Fruit fly (Drosophila melanogaster) whole organism, embryonic: ENCODE results near the gene CG4597.

Source experiments
- CG12071 ChIP-seq: fragments of 200-800 bp; sonication (Bioruptor generic); optimal IDR thresholded peaks from 3 replicates; lab custom pipeline; 2018; ENCODE audit warnings: missing biosample characterization, mild to moderate bottlenecking, missing genetic modification characterization
- CG12219 ChIP-seq: fragments of 200-800 bp; sonication (Bioruptor generic); optimal IDR thresholded peaks from 3 replicates; lab custom pipeline; 2018; ENCODE audit warnings: missing biosample characterization, mild to moderate bottlenecking, missing genetic modification characterization
- CG13287 ChIP-seq: fragments of 200-800 bp; sonication (Bioruptor generic); IDR thresholded peaks from 2 replicates; pipeline ENCODE4 v1.3.6; 2022; ENCODE audit warnings: missing biosample characterization, missing genetic modification characterization; ENCODE audit not compliant: partially characterized antibody
- CG13296 ChIP-seq: fragments of 200-800 bp; sonication (Bioruptor generic); optimal IDR thresholded peaks from 3 replicates; lab custom pipeline; 2018; ENCODE audit warnings: missing biosample characterization, mild to moderate bottlenecking, missing genetic modification characterization
- CG14710 ChIP-seq: fragments of 200-800 bp; sonication (Bioruptor generic); optimal IDR thresholded peaks from 3 replicates; lab custom pipeline; 2019; ENCODE audit warnings: missing biosample characterization, mild to moderate bottlenecking, missing genetic modification characterization, moderate library complexity
- CG16779 ChIP-seq: fragments of 200-800 bp; sonication (Bioruptor generic); IDR thresholded peaks from 2 replicates; pipeline ENCODE4 v1.3.6; 2022; ENCODE audit warnings: missing biosample characterization, missing genetic modification characterization
- CG16813 ChIP-seq: fragments of 200-800 bp; sonication (Bioruptor generic); IDR thresholded peaks from 3 replicates; pipeline ENCODE4 v1.3.6; 2022; ENCODE audit warnings: missing biosample characterization, missing genetic modification characterization; ENCODE audit not compliant: partially characterized antibody
- CG16863 ChIP-seq: fragments of 200-800 bp; sonication (Bioruptor generic); optimal IDR thresholded peaks from 3 replicates; lab custom pipeline; 2016; ENCODE audit warnings: missing biosample characterization, missing genetic modification characterization
- CG17568 ChIP-seq: fragments of 200-800 bp; sonication (Bioruptor generic); optimal IDR thresholded peaks from 2 replicates; lab custom pipeline; 2018; ENCODE audit warnings: missing biosample characterization, mild to moderate bottlenecking, missing genetic modification characterization, moderate library complexity
- CG18262 ChIP-seq: fragments of 200-800 bp; optimal IDR thresholded peaks from 3 replicates; lab custom pipeline; 2019; ENCODE audit warnings: missing biosample characterization, mild to moderate bottlenecking, missing genetic modification characterization, moderate library complexity
- CG34422 ChIP-seq: fragments of 200-800 bp; sonication (Bioruptor generic); IDR thresholded peaks from 3 replicates; pipeline ENCODE4 v1.3.6; 2022; ENCODE audit warnings: missing biosample characterization, missing genetic modification characterization
- CG3838 ChIP-seq: fragments of 200-800 bp; sonication (Bioruptor generic); optimal IDR thresholded peaks from 3 replicates; lab custom pipeline; 2016; ENCODE audit warnings: missing biosample characterization, missing genetic modification characterization
- CG4328 ChIP-seq: fragments of 200-800 bp; sonication (Bioruptor generic); optimal IDR thresholded peaks from 3 replicates; lab custom pipeline; 2017; ENCODE audit warnings: missing biosample characterization, missing genetic modification reagents, missing genetic modification characterization
- CG4854 ChIP-seq: fragments of 200-800 bp; sonication (Bioruptor generic); optimal IDR thresholded peaks from 2 replicates; lab custom pipeline; 2016; ENCODE audit warnings: missing biosample characterization, missing genetic modification characterization, inconsistent platforms
- CG6791 ChIP-seq: fragments of 200-800 bp; sonication (Bioruptor generic); IDR thresholded peaks from 3 replicates; pipeline ENCODE4 v1.3.6; 2022; ENCODE audit warnings: missing biosample characterization, missing genetic modification characterization; ENCODE audit not compliant: partially characterized antibody
- CG7357 ChIP-seq: fragments of 200-800 bp; sonication (Bioruptor generic); IDR thresholded peaks from 3 replicates; pipeline ENCODE4 v1.3.6; 2022; ENCODE audit warnings: missing biosample characterization, missing genetic modification characterization
- CG7963 ChIP-seq: fragments of 200-800 bp; sonication (Bioruptor generic); IDR thresholded peaks from 3 replicates; pipeline ENCODE4 v1.3.6; 2022; ENCODE audit warnings: missing biosample characterization, missing genetic modification characterization; ENCODE audit not compliant: partially characterized antibody
- CG9437 ChIP-seq: fragments of 200-800 bp; sonication (Bioruptor generic); optimal IDR thresholded peaks from 2 replicates; lab custom pipeline; 2018; ENCODE audit warnings: missing biosample characterization, mild to moderate bottlenecking, missing genetic modification characterization
- Dp ChIP-seq: fragments of 200-800 bp; sonication (Bioruptor generic); optimal IDR thresholded peaks from 2 replicates; lab custom pipeline; 2018; ENCODE audit warnings: missing biosample characterization, mild to moderate bottlenecking, missing genetic modification characterization, moderate library complexity
- Dref ChIP-seq: fragments of 200-800 bp; sonication (Bioruptor generic); IDR thresholded peaks from 2 replicates; pipeline ENCODE4 v1.3.6; 2022; ENCODE audit warnings: missing biosample characterization, missing genetic modification characterization
- HLH3B ChIP-seq: fragments of 200-800 bp; sonication (Bioruptor generic); IDR thresholded peaks from 2 replicates; pipeline ENCODE4 v1.3.6; 2022; ENCODE audit warnings: missing biosample characterization, missing genetic modification characterization
- Hand ChIP-seq: fragments of 200-800 bp; sonication (Bioruptor generic); optimal IDR thresholded peaks from 2 replicates; lab custom pipeline; 2017; ENCODE audit warnings: mild to moderate bottlenecking, missing biosample characterization, missing genetic modification reagents, missing genetic modification characterization
- Hr3 ChIP-seq: fragments of 200-800 bp; sonication (Bioruptor generic); optimal IDR thresholded peaks from 3 replicates; lab custom pipeline; 2016; ENCODE audit warnings: missing biosample characterization, missing genetic modification characterization
- Med ChIP-seq: fragments of 200-800 bp; sonication (Bioruptor generic); peaks from one replicate; lab custom pipeline; 2016; ENCODE audit warnings: missing biosample characterization, missing genetic modification characterization, mild to moderate bottlenecking, inconsistent platforms, moderate library complexity
- Mes4 ChIP-seq: fragments of 200-800 bp; sonication (Bioruptor generic); optimal IDR thresholded peaks from 2 replicates; lab custom pipeline; 2016; ENCODE audit warnings: missing biosample characterization, missing genetic modification characterization
- NC2β ChIP-seq: fragments of 200-800 bp; sonication (Bioruptor generic); optimal IDR thresholded peaks from 2 replicates; lab custom pipeline; 2016; ENCODE audit warnings: missing biosample characterization, missing genetic modification characterization
- Oli ChIP-seq: fragments of 200-800 bp; sonication (Bioruptor generic); optimal IDR thresholded peaks from 2 replicates; lab custom pipeline; 2018; ENCODE audit warnings: missing biosample characterization, mild to moderate bottlenecking, missing genetic modification characterization, moderate library complexity
- Pdp1 ChIP-seq, 2 experiments: fragments of 200-800 bp; sonication (Bioruptor generic); optimal IDR thresholded peaks; 3 replicates each; lab custom pipeline; 2016; ENCODE audit warnings: missing biosample characterization in 2 of 2, missing genetic modification characterization in 2 of 2, mild to moderate bottlenecking in 1 of 2, moderate library complexity in 1 of 2
- Poxn ChIP-seq: fragments of 200-800 bp; sonication (Bioruptor generic); IDR thresholded peaks from 2 replicates; pipeline ENCODE4 v1.3.6; 2022; ENCODE audit warnings: missing biosample characterization, missing genetic modification characterization
- Ravus ChIP-seq: fragments of 200-800 bp; sonication (Bioruptor generic); IDR thresholded peaks from 2 replicates; pipeline ENCODE4 v1.3.6; 2022; ENCODE audit warnings: missing biosample characterization, missing genetic modification characterization
- Side ChIP-seq: fragments of 200-800 bp; sonication (Bioruptor generic); optimal IDR thresholded peaks from 2 replicates; lab custom pipeline; 2016; ENCODE audit warnings: missing biosample characterization, missing genetic modification characterization
- Spps ChIP-seq: fragments of 200-800 bp; sonication (Bioruptor generic); optimal IDR thresholded peaks from 2 replicates; lab custom pipeline; 2018; ENCODE audit warnings: missing biosample characterization, mild to moderate bottlenecking, missing genetic modification characterization
- Sry-β ChIP-seq: fragments of 200-800 bp; sonication (Bioruptor generic); optimal IDR thresholded peaks from 2 replicates; lab custom pipeline; 2018; ENCODE audit warnings: missing biosample characterization, mild to moderate bottlenecking, missing genetic modification characterization, moderate library complexity
- Xbp1 ChIP-seq: fragments of 200-800 bp; sonication (Bioruptor generic); optimal IDR thresholded peaks from 3 replicates; lab custom pipeline; 2016; ENCODE audit warnings: missing biosample characterization, mild to moderate bottlenecking, missing genetic modification characterization
- br ChIP-seq: fragments of >200 bp; optimal IDR thresholded peaks from 2 replicates; lab custom pipeline; 2017
- cwo ChIP-seq: fragments of 200-800 bp; sonication (Bioruptor generic); optimal IDR thresholded peaks from 3 replicates; lab custom pipeline; 2017; ENCODE audit warnings: missing biosample characterization, missing genetic modification characterization, mild to moderate bottlenecking, moderate library complexity, missing genetic modification reagents
- danr ChIP-seq: fragments of 200-800 bp; sonication (Bioruptor generic); IDR thresholded peaks from 2 replicates; pipeline ENCODE4 v1.3.6; 2022; ENCODE audit warnings: missing biosample characterization, missing genetic modification characterization
- dimm ChIP-seq: fragments of 200-800 bp; sonication (Bioruptor generic); IDR thresholded peaks from 2 replicates; pipeline ENCODE4 v1.3.6; 2022; ENCODE audit warnings: missing biosample characterization, missing genetic modification characterization
- fd102C ChIP-seq: fragments of 200-800 bp; sonication (Bioruptor generic); optimal IDR thresholded peaks from 2 replicates; lab custom pipeline; 2018; ENCODE audit warnings: missing biosample characterization, mild to moderate bottlenecking, missing genetic modification characterization, moderate library complexity
- gem ChIP-seq: fragments of 200-800 bp; sonication (Bioruptor generic); optimal IDR thresholded peaks from 2 replicates; lab custom pipeline; 2019; ENCODE audit warnings: missing biosample characterization, mild to moderate bottlenecking, missing genetic modification characterization, moderate library complexity
- hb ChIP-seq: fragments of 200-800 bp; sonication (Bioruptor generic); IDR thresholded peaks from 3 replicates; pipeline ENCODE4 v1.3.6; 2022; ENCODE audit warnings: missing biosample characterization, missing genetic modification characterization; ENCODE audit not compliant: partially characterized antibody
- oc ChIP-seq: fragments of 200-800 bp; sonication (Bioruptor generic); optimal IDR thresholded peaks from 2 replicates; lab custom pipeline; 2018; ENCODE audit warnings: missing biosample characterization, mild to moderate bottlenecking, missing genetic modification characterization, moderate library complexity
- pita ChIP-seq: fragments of 200-800 bp; sonication (Bioruptor generic); optimal IDR thresholded peaks from 2 replicates; lab custom pipeline; 2017; ENCODE audit warnings: missing biosample characterization, mild to moderate bottlenecking, missing genetic modification characterization
- salm ChIP-seq: fragments of 200-800 bp; sonication (Bioruptor generic); optimal IDR thresholded peaks from 2 replicates; lab custom pipeline; 2018; ENCODE audit warnings: missing biosample characterization, mild to moderate bottlenecking, missing genetic modification characterization
- sima ChIP-seq: fragments of 200-800 bp; sonication (Bioruptor generic); optimal IDR thresholded peaks from 2 replicates; lab custom pipeline; 2016; ENCODE audit warnings: missing biosample characterization, missing genetic modification characterization
- tgo ChIP-seq: fragments of 200-800 bp; sonication (Bioruptor generic); IDR thresholded peaks from 3 replicates; pipeline ENCODE4 v1.3.6; 2022; ENCODE audit warnings: missing biosample characterization, missing genetic modification characterization
- tup ChIP-seq: fragments of 200-800 bp; sonication (Bioruptor generic); optimal IDR thresholded peaks from 2 replicates; lab custom pipeline; 2016; ENCODE audit warnings: missing biosample characterization, mild to moderate bottlenecking, missing genetic modification characterization, moderate library complexity
- z ChIP-seq: fragments of 200-800 bp; sonication (Bioruptor generic); IDR thresholded peaks from 3 replicates; pipeline ENCODE4 v1.3.6; 2022; ENCODE audit warnings: missing biosample characterization, missing genetic modification characterization
- zen2 ChIP-seq: fragments of 200-800 bp; sonication (Bioruptor generic); IDR thresholded peaks from 3 replicates; pipeline ENCODE4 v1.3.6; 2022; ENCODE audit warnings: missing biosample characterization, missing genetic modification characterization; ENCODE audit not compliant: partially characterized antibody

Gene CG4597

DNA sequence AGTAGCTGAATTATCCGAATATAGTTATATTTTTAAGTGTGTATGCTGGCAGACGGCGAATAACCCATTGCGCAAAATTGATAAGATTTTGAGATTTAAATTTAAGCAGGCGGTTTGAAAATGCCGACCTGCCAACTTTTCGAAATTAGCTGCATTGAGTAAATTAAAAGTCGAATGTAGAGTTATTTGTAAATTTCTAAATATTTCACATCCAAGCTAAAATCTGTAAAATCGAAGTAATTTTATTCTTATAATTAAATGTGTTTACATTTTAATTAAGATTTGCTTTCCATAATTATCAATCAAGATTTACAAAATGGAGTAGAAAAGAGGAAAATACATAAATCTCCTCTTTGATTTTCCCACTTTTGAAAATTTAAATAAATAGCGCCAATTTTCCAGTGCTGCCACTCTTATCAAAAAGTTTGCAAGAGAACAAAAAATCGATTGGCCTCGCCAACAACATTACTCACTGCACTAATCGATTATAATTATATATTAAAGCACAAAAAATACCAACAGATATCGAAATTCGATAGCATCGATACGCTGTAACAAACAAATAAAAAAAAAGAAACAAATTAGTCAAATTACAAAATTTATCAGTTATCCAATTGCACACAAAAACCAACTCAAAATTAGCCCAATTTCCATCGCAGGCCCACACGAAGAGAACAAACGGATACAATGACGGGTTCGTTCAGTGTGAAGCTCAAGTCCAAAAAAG lies 4.6 kb downstream of the CG4597 start, which contains the start of gene Yod1 (continued):
- no peak for TF ChIP-seq CG12071 (GFP tag; lab: Kevin White, UChicago)
- no peak for TF ChIP-seq dimm (GFP tag; lab: Robert Waterston, UW)
- no peak for TF ChIP-seq CG7357
- no peak for TF ChIP-seq Xbp1
- no peak for TF ChIP-seq CG4854
- peak; percentile 82 for TF ChIP-seq CG6791
- no peak for TF ChIP-seq z (GFP tag; lab: Robert Waterston, UW)
- no peak for TF ChIP-seq HLH3B (GFP tag; lab: Robert Waterston, UW)
- TF ChIP-seq Sry-β = no peak
- no peak for TF ChIP-seq Hand
- TF ChIP-seq Poxn (GFP tag; lab: Robert Waterston, UW) = no peak
- TF ChIP-seq tup = no peak
- TF ChIP-seq tgo = no peak
- TF ChIP-seq CG12219 = no peak
- TF ChIP-seq CG13287 (GFP tag; lab: Robert Waterston, UW) = peak; percentile 83
- peak; percentile 18 for TF ChIP-seq gem (tag; lab: Kevin White, UChicago)
- no peak for TF ChIP-seq CG3838
- TF ChIP-seq br (lab: Kevin White, UChicago) = no peak
- peak; percentile 78 for TF ChIP-seq CG14710 (tag; lab: Kevin White, UChicago)
- no peak for TF ChIP-seq pita (GFP tag; lab: Kevin White, UChicago)
- TF ChIP-seq CG34422 (GFP tag; lab: Robert Waterston, UW) = no peak
- TF ChIP-seq fd102C = no peak
- TF ChIP-seq Side = no peak
- TF ChIP-seq danr (GFP tag; lab: Robert Waterston, UW) = no peak
- TF ChIP-seq cwo (GFP tag; lab: Kevin White, UChicago) = no peak
- peak; percentile 45; the same call in 1 of the 3 replicates for TF ChIP-seq zen2
- no peak for TF ChIP-seq Oli
- TF ChIP-seq CG13296 (GFP tag; lab: Kevin White, UChicago) = no peak
- TF ChIP-seq Mes4 = no peak
- TF ChIP-seq Hr3 (GFP tag; lab: Kevin White, UChicago) = no peak
- no peak for TF ChIP-seq CG18262 (tag; lab: Kevin White, UChicago)
- no peak for TF ChIP-seq sima (GFP tag; lab: Kevin White, UChicago)
- peak; percentile 96 for TF ChIP-seq Dp
- no peak for TF ChIP-seq CG16779
- TF ChIP-seq CG4328 (GFP tag; lab: Kevin White, UChicago) = no peak
- peak; percentile 94 for TF ChIP-seq Dref (GFP tag; lab: Robert Waterston, UW)
- peak; percentile 64 for TF ChIP-seq CG16813
- no peak for TF ChIP-seq Spps (tag; lab: Kevin White, UChicago)
- peak; percentile 73 for TF ChIP-seq CG7963 (GFP tag; lab: Robert Waterston, UW)
- TF ChIP-seq Ravus = no peak
- peak; percentile 4 for TF ChIP-seq Med (GFP tag; lab: Kevin White, UChicago)
- TF ChIP-seq salm (tag; lab: Kevin White, UChicago) = no peak
- no peak for TF ChIP-seq oc (tag; lab: Kevin White, UChicago)
- no peak for TF ChIP-seq CG17568
- no peak for TF ChIP-seq CG9437 (GFP tag; lab: Kevin White, UChicago)
- no peak for TF ChIP-seq CG16863
- no peak for TF ChIP-seq NC2β (GFP tag; lab: Kevin White, UChicago)
- TF ChIP-seq Pdp1 (GFP tag; optimal IDR thresholded peaks at IDR 0.05; lab: Kevin White, UChicago) = peak in 1 of 2 experiments; percentile 67
- peak; percentile 66; the same call in 2 of the 3 replicates for TF ChIP-seq hb (GFP tag; lab: Robert Waterston, UW)
